Fruit fly (Drosophila melanogaster) whole organism, embryonic: ENCODE measurements around the gene Vinc.

Experiments
- Bdp1 ChIP-seq: fragments of 200-800 bp; sonication (Bioruptor generic); optimal IDR thresholded peaks from 3 replicates; lab custom pipeline; 2016; ENCODE audit warnings: missing biosample characterization, missing genetic modification characterization
- CG10267 ChIP-seq: fragments of 200-800 bp; sonication (Bioruptor generic); optimal IDR thresholded peaks from 2 replicates; lab custom pipeline; 2018; ENCODE audit warnings: missing biosample characterization, mild to moderate bottlenecking, missing genetic modification characterization, moderate library complexity
- CG12236 ChIP-seq: fragments of 200-800 bp; sonication (Bioruptor generic); optimal IDR thresholded peaks from 2 replicates; lab custom pipeline; 2016; ENCODE audit warnings: missing biosample characterization, missing genetic modification characterization
- CG13123 ChIP-seq: fragments of 200-800 bp; sonication (Bioruptor generic); optimal IDR thresholded peaks from 2 replicates; lab custom pipeline; 2016; ENCODE audit warnings: missing biosample characterization, missing genetic modification characterization
- CG13775 ChIP-seq: fragments of 200-800 bp; sonication (Bioruptor generic); optimal IDR thresholded peaks from 3 replicates; lab custom pipeline; 2017; ENCODE audit warnings: missing biosample characterization, mild to moderate bottlenecking, missing genetic modification characterization
- CG14441 ChIP-seq: fragments of 200-800 bp; sonication (Bioruptor generic); IDR thresholded peaks from 2 replicates; pipeline ENCODE4 v1.3.6; 2022; ENCODE audit warnings: missing biosample characterization, missing genetic modification characterization
- CG15514 ChIP-seq: fragments of 200-800 bp; sonication (Bioruptor generic); optimal IDR thresholded peaks from 3 replicates; lab custom pipeline; 2017; ENCODE audit warnings: missing biosample characterization, missing genetic modification characterization, mild to moderate bottlenecking, moderate library complexity, missing genetic modification reagents
- CG17186 ChIP-seq: fragments of 200-800 bp; sonication (Bioruptor generic); optimal IDR thresholded peaks from 3 replicates; lab custom pipeline; 2017; ENCODE audit warnings: missing biosample characterization, missing genetic modification reagents, missing genetic modification characterization
- CG17385 ChIP-seq: fragments of 200-800 bp; sonication (Bioruptor generic); optimal IDR thresholded peaks from 3 replicates; lab custom pipeline; 2018; ENCODE audit warnings: missing biosample characterization, mild to moderate bottlenecking, missing genetic modification characterization
- CG2120 ChIP-seq: fragments of 200-800 bp; sonication (Bioruptor generic); optimal IDR thresholded peaks from 3 replicates; lab custom pipeline; 2016; ENCODE audit warnings: missing biosample characterization, missing genetic modification characterization
- CG2889 ChIP-seq: fragments of 200-800 bp; sonication (Bioruptor generic); IDR thresholded peaks from 3 replicates; pipeline ENCODE4 v1.3.6; 2022; ENCODE audit warnings: missing biosample characterization, missing genetic modification characterization
- CG30020 ChIP-seq: fragments of 200-800 bp; optimal IDR thresholded peaks from 2 replicates; lab custom pipeline; 2019; ENCODE audit warnings: missing biosample characterization, mild to moderate bottlenecking, missing genetic modification characterization, moderate library complexity
- CG30403 ChIP-seq: fragments of 200-800 bp; sonication (Bioruptor generic); optimal IDR thresholded peaks from 3 replicates; lab custom pipeline; 2016; ENCODE audit warnings: missing biosample characterization, missing genetic modification characterization
- CG32767 ChIP-seq: fragments of 200-800 bp; sonication (Bioruptor generic); IDR thresholded peaks from 2 replicates; pipeline ENCODE4 v1.3.6; 2022; ENCODE audit warnings: missing biosample characterization, missing genetic modification characterization
- CG3281 ChIP-seq: fragments of 200-800 bp; sonication (Bioruptor generic); optimal IDR thresholded peaks from 3 replicates; lab custom pipeline; 2017; ENCODE audit warnings: missing biosample characterization, mild to moderate bottlenecking, missing genetic modification characterization
- CG6765 ChIP-seq: fragments of 200-800 bp; sonication (Bioruptor generic); optimal IDR thresholded peaks from 3 replicates; lab custom pipeline; 2017; ENCODE audit warnings: missing biosample characterization, mild to moderate bottlenecking, missing genetic modification characterization
- CG7839 ChIP-seq: fragments of 200-800 bp; sonication (Bioruptor generic); optimal IDR thresholded peaks from 3 replicates; lab custom pipeline; 2018; ENCODE audit warnings: missing biosample characterization, mild to moderate bottlenecking, missing genetic modification characterization, moderate library complexity
- CG8281 ChIP-seq: fragments of 200-800 bp; sonication (Bioruptor generic); optimal IDR thresholded peaks from 2 replicates; lab custom pipeline; 2018; ENCODE audit warnings: missing biosample characterization, mild to moderate bottlenecking, missing genetic modification characterization, moderate library complexity
- CG8290 ChIP-seq, 3 experiments: fragments of 200-800 bp; sonication (Bioruptor generic); optimal IDR thresholded peaks; 2 replicates each; lab custom pipeline; 2016 to 2019; ENCODE audit warnings: missing biosample characterization in 3 of 3, missing genetic modification characterization in 3 of 3, mild to moderate bottlenecking in 2 of 3, moderate library complexity in 1 of 3
- D19A ChIP-seq: fragments of 200-800 bp; optimal IDR thresholded peaks from 3 replicates; lab custom pipeline; 2019; ENCODE audit warnings: missing biosample characterization, mild to moderate bottlenecking, missing genetic modification characterization, moderate library complexity
- Dbx ChIP-seq: fragments of 200-800 bp; sonication (Bioruptor generic); IDR thresholded peaks from 3 replicates; pipeline ENCODE4 v1.3.6; 2022; ENCODE audit warnings: missing biosample characterization, missing genetic modification characterization
- Dip3 ChIP-seq: fragments of 200-800 bp; sonication (Bioruptor generic); optimal IDR thresholded peaks from 3 replicates; lab custom pipeline; 2016; ENCODE audit warnings: missing biosample characterization, missing genetic modification characterization
- E2f2 ChIP-seq: fragments of 200-800 bp; sonication (Bioruptor generic); IDR thresholded peaks from 2 replicates; pipeline ENCODE4 v1.3.6; 2022; ENCODE audit warnings: missing biosample characterization, missing genetic modification characterization
- Ets97D ChIP-seq: fragments of 200-800 bp; sonication (Bioruptor generic); optimal IDR thresholded peaks from 3 replicates; lab custom pipeline; 2016; ENCODE audit warnings: missing biosample characterization, missing genetic modification characterization
- Gug ChIP-seq: fragments of 200-800 bp; sonication (Bioruptor generic); IDR thresholded peaks from 4 replicates; pipeline ENCODE4 v1.3.6; 2022; ENCODE audit warnings: missing biosample characterization, missing genetic modification characterization
- HHEX ChIP-seq: fragments of 200-800 bp; sonication (Bioruptor generic); optimal IDR thresholded peaks from 3 replicates; lab custom pipeline; 2017; ENCODE audit warnings: missing biosample characterization, mild to moderate bottlenecking, missing genetic modification characterization, missing genetic modification reagents
- Hr3 ChIP-seq: fragments of 200-800 bp; sonication (Bioruptor generic); optimal IDR thresholded peaks from 3 replicates; lab custom pipeline; 2016; ENCODE audit warnings: missing biosample characterization, missing genetic modification characterization
- Jarid2 ChIP-seq: fragments of 200-800 bp; sonication (Bioruptor generic); optimal IDR thresholded peaks from 3 replicates; lab custom pipeline; 2017; ENCODE audit warnings: mild to moderate bottlenecking, missing biosample characterization, missing genetic modification reagents, missing genetic modification characterization
- Lim3 ChIP-seq: fragments of 200-800 bp; sonication (Bioruptor generic); IDR thresholded peaks from 2 replicates; pipeline ENCODE4 v1.3.6; 2022; ENCODE audit warnings: missing biosample characterization, missing genetic modification characterization
- Max ChIP-seq: fragments of 200-800 bp; sonication (Bioruptor generic); optimal IDR thresholded peaks from 2 replicates; lab custom pipeline; 2016; ENCODE audit warnings: missing biosample characterization, mild to moderate bottlenecking, missing genetic modification characterization
- Ravus ChIP-seq: fragments of 200-800 bp; sonication (Bioruptor generic); IDR thresholded peaks from 2 replicates; pipeline ENCODE4 v1.3.6; 2022; ENCODE audit warnings: missing biosample characterization, missing genetic modification characterization
- Rx ChIP-seq: fragments of 200-800 bp; sonication (Bioruptor generic); IDR thresholded peaks from 2 replicates; pipeline ENCODE4 v1.3.6; 2022; ENCODE audit warnings: missing biosample characterization, missing genetic modification characterization
- Xrp1 ChIP-seq: fragments of 200-800 bp; sonication (Bioruptor generic); IDR thresholded peaks from 2 replicates; pipeline ENCODE4 v1.3.6; 2022; ENCODE audit warnings: missing biosample characterization, missing genetic modification characterization
- br ChIP-seq: fragments of >200 bp; optimal IDR thresholded peaks from 2 replicates; lab custom pipeline; 2017
- chm ChIP-seq: fragments of 200-800 bp; sonication (Bioruptor generic); IDR thresholded peaks from 2 replicates; pipeline ENCODE4 v1.3.6; 2022; ENCODE audit warnings: missing biosample characterization, missing genetic modification characterization
- ci ChIP-seq: fragments of 200-800 bp; sonication (Bioruptor generic); IDR thresholded peaks from 3 replicates; pipeline ENCODE4 v1.3.6; 2022; ENCODE audit warnings: missing biosample characterization, missing genetic modification characterization
- cwo ChIP-seq: fragments of 200-800 bp; sonication (Bioruptor generic); optimal IDR thresholded peaks from 3 replicates; lab custom pipeline; 2017; ENCODE audit warnings: missing biosample characterization, missing genetic modification characterization, mild to moderate bottlenecking, moderate library complexity, missing genetic modification reagents
- exex ChIP-seq: fragments of 200-800 bp; sonication (Bioruptor generic); optimal IDR thresholded peaks from 4 replicates; lab custom pipeline; 2018; ENCODE audit warnings: missing biosample characterization, mild to moderate bottlenecking, missing genetic modification characterization, moderate library complexity
- eyg ChIP-seq: fragments of 200-800 bp; sonication (Bioruptor generic); optimal IDR thresholded peaks from 3 replicates; lab custom pipeline; 2016; ENCODE audit warnings: missing biosample characterization, missing genetic modification characterization
- fd102C ChIP-seq: fragments of 200-800 bp; sonication (Bioruptor generic); optimal IDR thresholded peaks from 2 replicates; lab custom pipeline; 2018; ENCODE audit warnings: missing biosample characterization, mild to moderate bottlenecking, missing genetic modification characterization, moderate library complexity
- grau ChIP-seq: fragments of 200-800 bp; optimal IDR thresholded peaks from 3 replicates; lab custom pipeline; 2019; ENCODE audit warnings: missing biosample characterization, mild to moderate bottlenecking, missing genetic modification characterization, moderate library complexity
- ham ChIP-seq: fragments of 200-800 bp; sonication (Bioruptor generic); IDR thresholded peaks from 2 replicates; pipeline ENCODE4 v1.3.6; 2022; ENCODE audit warnings: missing biosample characterization, missing genetic modification characterization
- ind ChIP-seq: fragments of 200-800 bp; sonication (Bioruptor generic); optimal IDR thresholded peaks from 3 replicates; lab custom pipeline; 2016; ENCODE audit warnings: missing biosample characterization, missing genetic modification characterization
- lilli ChIP-seq: fragments of 200-800 bp; sonication (Bioruptor generic); optimal IDR thresholded peaks from 3 replicates; lab custom pipeline; 2016; ENCODE audit warnings: missing biosample characterization, missing genetic modification characterization
- lmd ChIP-seq: fragments of 200-800 bp; sonication (Bioruptor generic); IDR thresholded peaks from 2 replicates; pipeline ENCODE4 v1.3.6; 2022; ENCODE audit warnings: missing biosample characterization, missing genetic modification characterization
- lola ChIP-seq, 3 experiments: fragments of >200 bp in 2 of 3; fragments of 200-800 bp in 1 of 3; sonication (Bioruptor generic) in 1 of 3; optimal IDR thresholded peaks; 2 replicates each; lab custom pipeline; 2017 to 2019; ENCODE audit warnings: missing biosample characterization in 3 of 3, missing genetic modification characterization in 3 of 3, mild to moderate bottlenecking in 1 of 3, moderate library complexity in 1 of 3
- mam ChIP-seq: fragments of 200-800 bp; sonication (Bioruptor generic); optimal IDR thresholded peaks from 3 replicates; lab custom pipeline; 2016; ENCODE audit warnings: missing biosample characterization, missing genetic modification characterization
- p53 ChIP-seq: fragments of 200-800 bp; sonication (Bioruptor generic); optimal IDR thresholded peaks from 2 replicates; lab custom pipeline; 2016; ENCODE audit warnings: missing biosample characterization, missing genetic modification characterization
- pb ChIP-seq: fragments of 200-800 bp; sonication (Bioruptor generic); optimal IDR thresholded peaks from 3 replicates; lab custom pipeline; 2016; ENCODE audit warnings: missing biosample characterization, missing genetic modification characterization
- sr ChIP-seq: fragments of 200-800 bp; sonication (Bioruptor generic); IDR thresholded peaks from 3 replicates; pipeline ENCODE4 v1.3.6; 2022; ENCODE audit warnings: missing biosample characterization, missing genetic modification characterization
- tio ChIP-seq: fragments of 200-800 bp; sonication (Bioruptor generic); optimal IDR thresholded peaks from 2 replicates; lab custom pipeline; 2017; ENCODE audit warnings: missing biosample characterization, missing genetic modification characterization, inconsistent platforms
- yki ChIP-seq: fragments of >200 bp; optimal IDR thresholded peaks from 3 replicates; lab custom pipeline; 2018

The Vinc gene

DNA sequence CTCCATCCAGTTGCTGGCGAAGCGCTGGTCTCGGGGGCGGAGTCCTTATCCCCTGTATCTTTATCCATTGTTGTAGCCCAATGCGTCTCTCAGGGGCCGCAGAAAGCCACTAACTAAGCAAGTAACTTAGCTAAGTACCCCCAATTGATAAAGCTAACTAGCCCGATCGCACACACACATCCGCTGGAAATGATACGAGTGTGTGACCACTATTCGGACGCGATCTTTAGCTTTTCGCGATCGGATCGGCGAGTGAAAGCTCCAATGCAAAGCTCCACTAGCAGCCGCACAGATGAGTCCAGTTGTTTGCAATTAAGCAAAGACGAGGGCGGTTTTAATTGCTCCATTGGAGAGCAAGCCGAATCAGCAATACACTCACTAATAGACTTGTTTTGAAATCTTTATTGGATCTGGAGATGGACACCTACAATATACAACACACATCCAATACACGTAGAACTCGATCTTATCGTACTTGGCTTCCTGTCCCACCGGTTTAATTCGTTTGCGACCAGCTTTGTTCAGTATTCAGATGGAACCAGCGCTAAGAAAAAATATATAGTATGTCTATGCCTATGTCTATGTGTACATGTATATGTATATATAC lies 31.8 kb upstream of the Vinc start, which contains the start of gene CG3091:
Gene CG3091 (minus strand): TSS at position 178 of the 607 bp plus-strand sequence.
- TF ChIP-seq CG7839 (no peak), CG8281 (tag; lab: Kevin White, UChicago) (no peak), CG2120 (GFP tag; lab: Kevin White, UChicago) (peak; percentile 23), br (lab: Kevin White, UChicago) (no peak), Lim3 (no peak), Rx (GFP tag; lab: Robert Waterston, UW) (no peak), fd102C (no peak), Dbx (GFP tag; lab: Robert Waterston, UW) (no peak), Ravus (GFP tag; lab: Robert Waterston, UW) (no peak), CG15514 (GFP tag; lab: Kevin White, UChicago) (peak; percentile 24), ham (GFP tag; lab: Robert Waterston, UW) (no peak), ci (GFP tag; lab: Robert Waterston, UW) (no peak), CG32767 (no peak), tio (GFP tag; lab: Kevin White, UChicago) (no peak), cwo (GFP tag; lab: Kevin White, UChicago) (no peak), lola (GFP tag; optimal IDR thresholded peaks at IDR 0.05; lab: Kevin White, UChicago) (no peak), CG30403 (GFP tag; lab: Kevin White, UChicago) (no peak), exex (tag; lab: Kevin White, UChicago) (peak; percentile 59), lmd (GFP tag; lab: Robert Waterston, UW) (no peak), D19A (tag; lab: Kevin White, UChicago) (peak; percentile 80), Max (GFP tag; lab: Kevin White, UChicago) (no peak), CG14441 (GFP tag; lab: Robert Waterston, UW) (no peak), Dip3 (no peak), sr (GFP tag; lab: Robert Waterston, UW) (no peak), p53 (GFP tag; lab: Kevin White, UChicago) (no peak), pb (GFP tag; lab: Kevin White, UChicago) (no peak), yki (lab: Kevin White, UChicago) (no peak), CG6765 (GFP tag; lab: Kevin White, UChicago) (no peak), ind (GFP tag; lab: Kevin White, UChicago) (no peak), eyg (GFP tag; lab: Kevin White, UChicago) (no peak), CG10267 (tag; lab: Kevin White, UChicago) (no peak), Ets97D (GFP tag; lab: Kevin White, UChicago) (no peak), CG17186 (GFP tag; lab: Kevin White, UChicago) (no peak), E2f2 (GFP tag; lab: Robert Waterston, UW) (no peak), lilli (GFP tag; lab: Kevin White, UChicago) (no peak), Xrp1 (no peak), mam (GFP tag; lab: Kevin White, UChicago) (peak; percentile 27), CG2889 (GFP tag; lab: Robert Waterston, UW) (no peak), CG3281 (GFP tag; lab: Kevin White, UChicago) (peak; percentile 16), CG12236 (GFP tag; lab: Kevin White, UChicago) (no peak), Jarid2 (GFP tag; lab: Kevin White, UChicago) (no peak), CG8290 (GFP tag; optimal IDR thresholded peaks at IDR 0.05; lab: Kevin White, UChicago) (no peak), CG8290 (tag; optimal IDR thresholded peaks at IDR 0.05; lab: Kevin White, UChicago) (peak in 1 of 2 experiments; percentile 27), HHEX (GFP tag; lab: Kevin White, UChicago) (no peak), Bdp1 (no peak), CG13775 (GFP tag; lab: Kevin White, UChicago) (no peak), grau (tag; lab: Kevin White, UChicago) (no peak), Hr3 (no peak), Gug (GFP tag; lab: Robert Waterston, UW) (no peak), CG17385 (no peak), CG30020 (tag; lab: Kevin White, UChicago) (no peak), CG13123 (GFP tag; lab: Kevin White, UChicago) (no peak), chm (GFP tag; lab: Robert Waterston, UW) (no peak)
